Worm (Caenorhabditis elegans) whole organism, young adult: ENCODE data around the gene gst-1.
A peak's percentile ranks its signal among the peaks of the same experiment; 100 is the strongest.

Experiments
- B0035.1 ChIP-seq: sonication (generic microtip); optimal IDR thresholded peaks from 2 replicates; lab custom pipeline; 2016; ENCODE audit warnings: missing genetic modification characterization, mild to moderate bottlenecking, missing compliant biosample characterization, missing genotype, missing genetic modification reagents
- B0336.3 ChIP-seq: fragments of 200-800 bp; sonication (Bioruptor generic); IDR thresholded peaks from 2 replicates; pipeline ENCODE4 v1.3.6; 2022; ENCODE audit warnings: missing genetic modification characterization, missing compliant biosample characterization
- C06A6.2 ChIP-seq: fragments of 200-800 bp; sonication (Bioruptor generic); conservative IDR thresholded peaks from 2 replicates; pipeline ENCODE4 v1.3.6; 2022; ENCODE audit warnings: missing genetic modification characterization, missing compliant biosample characterization
- F49E8.2 ChIP-seq: sonication (generic microtip); optimal IDR thresholded peaks from 3 replicates; lab custom pipeline; 2017; ENCODE audit warnings: missing genetic modification characterization, mild to moderate bottlenecking, missing compliant biosample characterization, antibody characterized with exemption, moderate library complexity; ENCODE audit not compliant: insufficient read depth
- T07F8.4 ChIP-seq: sonication (generic microtip); optimal IDR thresholded peaks from 2 replicates; lab custom pipeline; 2016; ENCODE audit warnings: mild to moderate bottlenecking, missing genetic modification characterization, moderate library complexity, missing compliant biosample characterization
- T26A5.8 ChIP-seq: sonication (generic microtip); optimal IDR thresholded peaks from 2 replicates; lab custom pipeline; 2016; ENCODE audit warnings: missing genetic modification characterization, missing compliant biosample characterization
- Y67H2A.10 ChIP-seq: fragments of 200-800 bp; sonication (Bioruptor generic); conservative IDR thresholded peaks from 2 replicates; pipeline ENCODE4 v1.3.6; 2022; ENCODE audit warnings: missing genetic modification reagents, missing genetic modification characterization, missing compliant biosample characterization
- Y79H2A.3 ChIP-seq: fragments of 200-800 bp; sonication (Bioruptor generic); conservative IDR thresholded peaks from 2 replicates; pipeline ENCODE4 v1.3.6; 2022; ENCODE audit warnings: missing genetic modification reagents, missing genetic modification characterization, missing compliant biosample characterization
- ama-1 ChIP-seq, 3 experiments: fragments of 150-350 bp in 1 of 3; sonication (generic microtip) in 2 of 3; optimal IDR thresholded peaks; 2 replicates each; lab custom pipeline; 2014 to 2018; ENCODE audit warnings: missing biosample characterization in 2 of 3, missing genetic modification characterization in 2 of 3, missing genetic modification reagents in 2 of 3
- atf-7 ChIP-seq: sonication (generic microtip); optimal IDR thresholded peaks from 2 replicates; lab custom pipeline; 2017; ENCODE audit warnings: mild to moderate bottlenecking, missing genetic modification characterization, missing compliant biosample characterization
- attf-3 ChIP-seq: fragments of 200-800 bp; sonication (Bioruptor generic); conservative IDR thresholded peaks from 2 replicates; pipeline ENCODE4 v1.3.6; 2022; ENCODE audit warnings: missing genetic modification reagents, missing genetic modification characterization, missing compliant biosample characterization
- attf-5 ChIP-seq: fragments of 200-800 bp; sonication (Bioruptor generic); optimal IDR thresholded peaks from 2 replicates; lab custom pipeline; 2018; ENCODE audit warnings: mild to moderate bottlenecking, missing genetic modification characterization, missing compliant biosample characterization
- attf-6 ChIP-seq: fragments of 200-800 bp; sonication (Bioruptor generic); IDR thresholded peaks from 2 replicates; pipeline ENCODE4 v1.3.6; 2022; ENCODE audit warnings: missing genetic modification reagents, missing genetic modification characterization, missing compliant biosample characterization
- cebp-2 ChIP-seq: fragments of 200-800 bp; sonication (Bioruptor generic); IDR thresholded peaks from 2 replicates; pipeline ENCODE4 v1.3.6; 2022; ENCODE audit warnings: missing genetic modification characterization, missing compliant biosample characterization
- ceh-40 ChIP-seq: fragments of 200-800 bp; sonication (Bioruptor generic); IDR thresholded peaks from 2 replicates; pipeline ENCODE4 v1.3.6; 2022; ENCODE audit warnings: missing genetic modification characterization, missing compliant biosample characterization
- efl-1 ChIP-seq: fragments of 150-350 bp; optimal IDR thresholded peaks from 2 replicates; lab custom pipeline; 2014; ENCODE audit warnings: missing biosample characterization, missing genetic modification reagents, missing genetic modification characterization
- him-1 ChIP-seq: sonication (generic microtip); optimal IDR thresholded peaks from 2 replicates; lab custom pipeline; 2016; ENCODE audit warnings: missing genotype, missing genetic modification reagents, missing genetic modification characterization, missing compliant biosample characterization
- hmg-20 ChIP-seq: fragments of 200-800 bp; sonication (Bioruptor generic); IDR thresholded peaks from 2 replicates; pipeline ENCODE4 v1.3.6; 2022; ENCODE audit warnings: missing genetic modification reagents, missing genetic modification characterization, missing compliant biosample characterization
- hrde-1 ChIP-seq: sonication (generic microtip); optimal IDR thresholded peaks from 2 replicates; lab custom pipeline; 2016; ENCODE audit warnings: missing genetic modification characterization, mild to moderate bottlenecking, missing compliant biosample characterization, moderate library complexity, missing genotype, missing genetic modification reagents, borderline replicate concordance
- let-526 ChIP-seq: fragments of 200-800 bp; sonication (Bioruptor generic); IDR thresholded peaks from 2 replicates; pipeline ENCODE4 v1.3.6; 2022; ENCODE audit warnings: missing genetic modification reagents, missing genetic modification characterization, missing compliant biosample characterization
- lin-35 ChIP-seq, 3 experiments: fragments of 150-350 bp in 2 of 3; sonication (generic microtip) in 1 of 3; optimal IDR thresholded peaks; 2 replicates each; lab custom pipeline; 2014 to 2018; ENCODE audit warnings: missing biosample characterization in 3 of 3, missing genetic modification characterization in 3 of 3, missing genetic modification reagents in 3 of 3
- lin-40 ChIP-seq: sonication (generic microtip); optimal IDR thresholded peaks from 2 replicates; lab custom pipeline; 2016; ENCODE audit warnings: missing genetic modification characterization, mild to moderate bottlenecking, missing compliant biosample characterization, missing genotype, missing genetic modification reagents
- lsy-27 ChIP-seq: sonication (generic microtip); optimal IDR thresholded peaks from 2 replicates; lab custom pipeline; 2017; ENCODE audit warnings: missing genetic modification characterization, mild to moderate bottlenecking, missing compliant biosample characterization, antibody characterized with exemption, missing genotype, borderline replicate concordance; ENCODE audit not compliant: insufficient read depth
- madf-3 ChIP-seq: fragments of 200-800 bp; sonication (Bioruptor generic); IDR thresholded peaks from 2 replicates; pipeline ENCODE4 v1.3.6; 2022; ENCODE audit warnings: missing genetic modification reagents, missing genetic modification characterization, missing compliant biosample characterization
- madf-6 ChIP-seq: fragments of 200-800 bp; sonication (Bioruptor generic); IDR thresholded peaks from 2 replicates; pipeline ENCODE4 v1.3.6; 2022; ENCODE audit warnings: missing genetic modification reagents, missing genetic modification characterization, missing compliant biosample characterization
- mcd-1 ChIP-seq: fragments of 200-800 bp; sonication (Bioruptor generic); IDR thresholded peaks from 2 replicates; pipeline ENCODE4 v1.3.6; 2022; ENCODE audit warnings: missing genetic modification reagents, missing genetic modification characterization, missing compliant biosample characterization
- mel-28 ChIP-seq: sonication (generic microtip); optimal IDR thresholded peaks from 2 replicates; lab custom pipeline; 2016; ENCODE audit warnings: borderline replicate concordance, mild to moderate bottlenecking, missing genetic modification characterization, missing compliant biosample characterization
- nfya-1 ChIP-seq: sonication (generic microtip); optimal IDR thresholded peaks from 2 replicates; lab custom pipeline; 2017; ENCODE audit warnings: antibody characterized with exemption, missing compliant biosample characterization, missing genetic modification characterization, borderline replicate concordance; ENCODE audit not compliant: insufficient read depth
- nhr-120 ChIP-seq: fragments of 200-800 bp; sonication (Bioruptor generic); IDR thresholded peaks from 2 replicates; pipeline ENCODE4 v1.3.6; 2022; ENCODE audit warnings: missing genetic modification characterization, missing compliant biosample characterization
- nhr-27 ChIP-seq: fragments of 200-800 bp; sonication (Bioruptor generic); optimal IDR thresholded peaks from 2 replicates; lab custom pipeline; 2018; ENCODE audit warnings: mild to moderate bottlenecking, missing genetic modification characterization, moderate library complexity, missing compliant biosample characterization
- nhr-80 ChIP-seq: sonication (generic microtip); optimal IDR thresholded peaks from 2 replicates; lab custom pipeline; 2016; ENCODE audit warnings: missing genetic modification characterization, missing compliant biosample characterization
- pha-4 ChIP-seq: fragments of 150-350 bp; sonication (generic microtip); optimal IDR thresholded peaks from 2 replicates; lab custom pipeline; 2014; ENCODE audit warnings: missing biosample characterization, missing genetic modification reagents, missing genetic modification characterization
- rcor-1 ChIP-seq: fragments of 200-800 bp; sonication (Bioruptor generic); IDR thresholded peaks from 2 replicates; pipeline ENCODE4 v1.3.6; 2022; ENCODE audit warnings: missing genetic modification reagents, missing genetic modification characterization, missing compliant biosample characterization
- repo-1 ChIP-seq: sonication (generic microtip); optimal IDR thresholded peaks from 2 replicates; lab custom pipeline; 2017; ENCODE audit warnings: mild to moderate bottlenecking, missing genetic modification characterization, missing compliant biosample characterization
- sdz-38 ChIP-seq: sonication (generic microtip); optimal IDR thresholded peaks from 2 replicates; lab custom pipeline; 2016; ENCODE audit warnings: missing genotype, missing genetic modification characterization, missing compliant biosample characterization
- sea-2 ChIP-seq: fragments of 200-800 bp; sonication (Bioruptor generic); IDR thresholded peaks from 2 replicates; pipeline ENCODE4 v1.3.6; 2022; ENCODE audit warnings: missing genetic modification characterization, missing compliant biosample characterization
- snpc-4 ChIP-seq, 5 experiments: fragments of 150-350 bp in 1 of 5; sonication (generic microtip) in 4 of 5; optimal IDR thresholded peaks; 2 replicates each; lab custom pipeline; 2014 to 2018; ENCODE audit warnings: missing genetic modification characterization in 5 of 5, missing biosample characterization in 3 of 5, antibody characterized with exemption in 2 of 5, mild to moderate bottlenecking in 2 of 5, missing compliant biosample characterization in 2 of 5, missing genotype in 2 of 5, moderate library complexity in 2 of 5, missing genetic modification reagents in 1 of 5
- tbp1 ChIP-seq: fragments of 200-800 bp; sonication (Bioruptor generic); optimal IDR thresholded peaks from 2 replicates; lab custom pipeline; 2018; ENCODE audit warnings: mild to moderate bottlenecking, missing genetic modification characterization, missing compliant biosample characterization
- tbx-9 ChIP-seq: sonication (generic microtip); optimal IDR thresholded peaks from 2 replicates; lab custom pipeline; 2016; ENCODE audit warnings: borderline replicate concordance, missing genetic modification characterization, inconsistent platforms, missing compliant biosample characterization
- tlf-1 ChIP-seq: fragments of 200-800 bp; sonication (Bioruptor generic); optimal IDR thresholded peaks from 2 replicates; lab custom pipeline; 2018; ENCODE audit warnings: mild to moderate bottlenecking, missing genetic modification characterization, missing compliant biosample characterization
- xnd-1 ChIP-seq: sonication (generic microtip); optimal IDR thresholded peaks from 2 replicates; lab custom pipeline; 2016; ENCODE audit warnings: missing genotype, missing genetic modification reagents, missing genetic modification characterization, missing compliant biosample characterization
- zim-3 ChIP-seq: sonication (generic microtip); optimal IDR thresholded peaks from 2 replicates; lab custom pipeline; 2017; ENCODE audit warnings: mild to moderate bottlenecking, missing genetic modification characterization, moderate library complexity, missing compliant biosample characterization
- ztf-22 ChIP-seq: fragments of 200-800 bp; sonication (Bioruptor generic); optimal IDR thresholded peaks from 2 replicates; lab custom pipeline; 2018; ENCODE audit warnings: mild to moderate bottlenecking, missing genetic modification characterization, moderate library complexity, missing compliant biosample characterization

Gene gst-1

DNA sequence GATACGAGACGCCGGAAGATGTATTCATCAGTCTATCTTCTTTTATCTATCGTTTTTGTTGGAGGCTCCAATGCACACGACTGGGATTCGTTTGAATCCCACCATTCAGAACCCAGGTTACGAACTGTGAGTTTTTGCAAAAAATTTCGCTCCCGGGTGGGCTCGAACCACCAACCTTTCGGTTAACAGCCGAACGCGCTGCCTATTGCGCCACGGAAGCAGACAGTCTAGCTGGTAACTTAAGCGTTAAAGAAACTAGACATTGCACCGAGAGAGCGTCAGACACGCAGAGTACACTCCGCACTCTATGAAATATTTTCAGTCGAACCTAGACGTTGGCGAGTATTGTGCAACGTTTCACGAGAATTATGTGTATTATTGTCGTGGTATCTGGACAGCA, 44.9 kb downstream of the gst-1 start (continued):
- peak; percentile 27 for TF ChIP-seq tlf-1 (GFP tag; lab: Kevin White, UChicago)
- no peak for TF ChIP-seq lin-40 (tag; lab: Kevin White, UChicago)
- TF ChIP-seq T07F8.4 (tag; lab: Kevin White, UChicago): peak; percentile 56
- TF ChIP-seq repo-1 (tag; lab: Kevin White, UChicago): peak; percentile 52
- TF ChIP-seq cebp-2: no peak
- no peak for TF ChIP-seq sea-2 (GFP tag; lab: Robert Waterston, UW)
- TF ChIP-seq atf-7 (tag; lab: Kevin White, UChicago): no peak
- 0 out of 2 replicates have a peak, but pooled peaks have one; percentile 57 for TF ChIP-seq Y79H2A.3 (GFP tag; lab: Robert Waterston, UW)
- TF ChIP-seq let-526 (GFP tag; lab: Robert Waterston, UW): peak; percentile 76; the same call in 1 of the 2 replicates
- TF ChIP-seq Y67H2A.10 (GFP tag; lab: Robert Waterston, UW): 0 out of 2 replicates have a peak, but pooled peaks have one; percentile 7
- no peak for TF ChIP-seq T26A5.8
- peak; percentile 59; the same call in 1 of the 2 replicates for TF ChIP-seq madf-3 (GFP tag; lab: Robert Waterston, UW)
- TF ChIP-seq C06A6.2 (GFP tag; lab: Robert Waterston, UW): no peak
- no peak for TF ChIP-seq pha-4 (tag; lab: Kevin White, UChicago)
- TF ChIP-seq nhr-27: no peak
- TF ChIP-seq B0035.1 (tag; lab: Kevin White, UChicago): no peak
- TF ChIP-seq ceh-40 (GFP tag; lab: Robert Waterston, UW): no peak
- peak; percentile 60 for TF ChIP-seq zim-3 (tag; lab: Kevin White, UChicago)
- no peak for TF ChIP-seq lin-35 (GFP tag; optimal IDR thresholded peaks at IDR 0.05; lab: Kevin White, UChicago)
- peak; percentile 64 for TF ChIP-seq attf-3 (GFP tag; lab: Robert Waterston, UW)
- no peak for TF ChIP-seq sdz-38
- TF ChIP-seq madf-6: peak; percentile 55; the same call in 1 of the 2 replicates
- no peak for TF ChIP-seq ztf-22
- no peak for TF ChIP-seq mel-28 (tag; lab: Kevin White, UChicago)
- TF ChIP-seq rcor-1 (GFP tag; lab: Robert Waterston, UW): peak; percentile 68
- no peak for TF ChIP-seq xnd-1 (tag; lab: Kevin White, UChicago)
- TF ChIP-seq snpc-4 (GFP tag; optimal IDR thresholded peaks at IDR 0.05; lab: Kevin White, UChicago): peak; percentile 86
- peak; percentile 51 to 96 (median 88) for TF ChIP-seq snpc-4 (tag; optimal IDR thresholded peaks at IDR 0.05; lab: Kevin White, UChicago)
- peak; percentile 72 for TF ChIP-seq mcd-1 (GFP tag; lab: Robert Waterston, UW)
- no peak for TF ChIP-seq nfya-1 (tag; lab: Kevin White, UChicago)
- TF ChIP-seq B0336.3 (GFP tag; lab: Robert Waterston, UW): peak; percentile 62
- no peak for TF ChIP-seq ama-1 (optimal IDR thresholded peaks at IDR 0.05; lab: Kevin White, UChicago)
- TF ChIP-seq ama-1 (GFP tag; optimal IDR thresholded peaks at IDR 0.05; lab: Kevin White, UChicago): peak in 1 of 2 experiments; percentile 3
- peak; percentile 41; the same call in 1 of the 2 replicates for TF ChIP-seq hmg-20
- peak; percentile 92 for TF ChIP-seq him-1 (tag; lab: Kevin White, UChicago)
- TF ChIP-seq tbp1 (GFP tag; lab: Kevin White, UChicago): peak; percentile 94
- peak; percentile 33 for TF ChIP-seq nhr-80 (tag; lab: Kevin White, UChicago)
- TF ChIP-seq nhr-120 (GFP tag; lab: Robert Waterston, UW): no peak
- TF ChIP-seq tbx-9: no peak
- no peak for TF ChIP-seq attf-6 (GFP tag; lab: Robert Waterston, UW)
- no peak for TF ChIP-seq efl-1 (GFP tag; lab: Kevin White, UChicago)
- peak; percentile 40 for TF ChIP-seq F49E8.2
- no peak for TF ChIP-seq hrde-1
- peak; percentile 53 for TF ChIP-seq attf-5 (GFP tag; lab: Kevin White, UChicago)
- peak; percentile 77 for TF ChIP-seq lsy-27 (tag; lab: Kevin White, UChicago)
